Fruit fly (Drosophila melanogaster) whole organism, larva: ENCODE data around the gene gNacalpha.
A peak's percentile ranks its signal among the peaks of the same experiment; 100 is the strongest.

Experiments
- noc ChIP-seq: fragments of 200-800 bp; sonication (Bioruptor generic); optimal IDR thresholded peaks from 3 replicates; lab custom pipeline; 2019; ENCODE audit warnings: missing biosample characterization, mild to moderate bottlenecking, missing genetic modification characterization, moderate library complexity

Gene gNacalpha

dm6 chr2L:1063695-1064094 lies 26.6 kb downstream of the gNacalpha start:
- no peak for TF ChIP-seq noc (tag; lab: Kevin White, UChicago)

- no peak for TF ChIP-seq noc (tag; lab: Kevin White, UChicago)
Measured at dm6 chr2L:1064544-1064943, 27.5 kb downstream of the gNacalpha start.

dm6 chr2L:1065038-1065437 lies 28.0 kb downstream of the gNacalpha start:
- TF ChIP-seq noc (tag; lab: Kevin White, UChicago) = no peak

dm6 chr2L:1066330-1066729 lies 29.3 kb downstream of the gNacalpha start:
- TF ChIP-seq noc (tag; lab: Kevin White, UChicago) = no peak

DNA sequence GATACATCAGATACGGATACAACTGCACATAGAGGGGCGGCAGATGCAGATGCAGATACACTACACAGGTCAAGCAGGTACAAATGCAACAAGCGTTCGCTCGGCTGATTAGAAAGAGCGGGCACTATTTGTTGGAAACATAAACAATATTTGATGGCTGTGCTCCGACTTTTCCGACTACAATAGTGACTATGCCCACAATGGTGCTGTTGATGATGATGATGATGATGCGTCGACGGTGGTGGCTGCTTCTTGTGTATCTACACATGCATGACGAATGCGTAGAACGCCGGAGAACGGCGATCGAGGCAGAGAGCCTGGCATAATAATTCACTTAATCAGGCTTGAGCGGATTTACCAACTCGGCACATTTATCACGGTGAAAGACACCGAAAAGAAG lies 31.0 kb downstream of the gNacalpha start:
- TF ChIP-seq noc (tag; lab: Kevin White, UChicago) = no peak

DNA sequence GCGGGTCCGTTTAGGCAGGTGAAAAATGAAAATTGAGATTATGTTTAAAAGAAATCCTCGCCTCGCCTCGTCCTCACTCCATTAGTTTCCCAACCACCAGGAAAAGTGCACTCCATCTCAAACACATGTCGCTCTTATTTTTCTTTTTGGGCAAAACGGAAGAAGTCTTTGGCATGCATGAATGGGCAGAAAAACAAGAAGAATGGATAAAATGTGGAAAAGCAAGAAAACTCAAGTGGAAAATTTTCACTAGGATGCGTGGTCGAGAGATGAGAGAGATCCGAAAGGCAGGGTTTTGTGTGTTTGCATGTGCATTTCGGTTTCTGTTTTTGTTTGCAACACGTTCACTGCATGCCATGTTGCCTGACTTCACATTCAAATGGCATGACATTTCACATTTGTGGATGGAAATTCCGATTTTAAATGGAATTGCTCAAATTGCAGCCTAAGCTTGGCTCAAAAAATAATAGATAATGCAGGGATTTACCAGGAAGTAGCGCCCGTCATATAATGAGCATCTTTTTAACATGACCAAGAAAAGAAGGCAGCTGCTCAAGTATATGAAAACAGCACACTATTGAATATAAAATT lies 31.6 kb downstream of the gNacalpha start:
- no peak for TF ChIP-seq noc (tag; lab: Kevin White, UChicago)

DNA sequence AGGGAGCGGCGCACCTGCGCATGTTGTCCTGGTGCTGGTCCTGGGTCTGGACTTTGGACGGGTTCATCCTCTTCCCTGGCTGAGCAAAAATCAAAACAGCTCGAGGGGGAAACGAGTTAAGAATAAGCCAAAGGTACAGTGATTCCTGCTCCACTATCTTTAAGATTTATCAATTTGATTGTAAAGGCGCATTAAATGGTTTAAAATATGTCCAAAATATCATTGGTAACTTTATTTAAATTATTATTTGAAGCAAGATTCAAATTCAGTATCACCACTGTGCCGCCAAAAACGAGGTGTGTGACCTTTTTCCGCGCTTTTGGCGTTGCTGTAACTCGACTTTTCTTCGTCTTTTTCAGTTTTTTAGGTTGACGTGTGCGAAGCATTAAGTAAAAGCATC lies 32.4 kb downstream of the gNacalpha start:
- TF ChIP-seq noc (tag; lab: Kevin White, UChicago) = no peak

DNA sequence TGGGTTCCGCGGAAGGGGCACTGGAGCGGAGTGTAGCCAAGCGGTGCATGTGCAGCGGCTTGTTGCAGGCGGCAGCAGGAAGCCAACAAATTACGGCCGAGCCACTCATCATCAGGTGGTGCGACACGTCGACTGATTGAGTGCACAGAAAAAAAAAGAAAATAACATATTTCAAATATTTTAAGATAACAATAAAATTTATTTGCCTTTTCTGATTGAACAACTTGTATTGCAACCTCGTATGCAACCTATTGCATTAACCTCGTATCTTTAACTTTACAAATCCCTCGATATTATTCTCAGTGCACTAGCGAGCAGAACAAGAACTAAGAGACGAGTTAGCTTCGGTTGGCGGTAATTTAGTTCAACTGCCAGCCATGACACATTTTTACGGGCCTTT lies 33.3 kb downstream of the gNacalpha start:
- no peak for TF ChIP-seq noc (tag; lab: Kevin White, UChicago)

dm6 chr2L:1070941-1071340 lies 33.9 kb downstream of the gNacalpha start:
- TF ChIP-seq noc (tag; lab: Kevin White, UChicago) = peak; percentile 24

DNA sequence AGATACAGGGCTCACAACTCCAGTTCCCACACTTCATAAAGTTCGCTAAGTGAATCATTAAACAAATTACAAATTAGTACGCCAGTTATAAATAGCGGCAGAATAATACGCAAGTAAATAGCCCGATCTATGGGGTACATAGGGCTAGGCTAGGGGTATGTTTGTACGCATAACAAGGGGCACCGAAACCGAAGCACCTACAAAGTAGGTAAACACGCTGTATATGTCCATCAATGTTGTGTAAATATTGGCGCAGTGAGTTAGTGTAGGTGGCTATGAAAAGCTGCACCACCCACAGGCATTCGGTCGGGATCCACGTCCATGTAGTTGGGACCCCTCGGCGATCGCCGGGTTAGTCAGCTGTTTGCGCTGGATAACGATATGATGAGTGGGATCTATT lies 35.1 kb downstream of the gNacalpha start:
- peak; percentile 47 for TF ChIP-seq noc (tag; lab: Kevin White, UChicago)

DNA sequence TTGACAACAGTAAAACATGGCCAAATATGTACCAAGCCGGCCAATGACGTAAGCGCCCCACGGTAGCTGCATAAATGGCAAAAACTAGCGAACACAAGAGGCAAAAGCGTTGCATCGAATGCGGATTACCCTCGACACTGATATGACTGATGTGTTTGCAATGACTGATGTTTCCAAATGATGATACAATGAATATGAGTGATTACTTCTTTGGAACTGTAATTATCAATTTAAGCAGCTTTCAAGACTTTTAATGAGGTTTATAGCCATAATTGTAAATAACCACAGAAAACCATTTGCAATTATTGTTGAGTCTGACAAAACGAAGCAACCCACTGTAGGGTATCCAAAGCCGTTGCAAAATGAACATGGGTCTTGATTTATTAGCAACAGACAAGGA lies 36.5 kb downstream of the gNacalpha start:
- TF ChIP-seq noc (tag; lab: Kevin White, UChicago) = peak; percentile 35

dm6 chr2L:1074180-1074864 lies 37.3 kb downstream of the gNacalpha start:
- TF ChIP-seq noc (tag; lab: Kevin White, UChicago) = peak; percentile 54

DNA sequence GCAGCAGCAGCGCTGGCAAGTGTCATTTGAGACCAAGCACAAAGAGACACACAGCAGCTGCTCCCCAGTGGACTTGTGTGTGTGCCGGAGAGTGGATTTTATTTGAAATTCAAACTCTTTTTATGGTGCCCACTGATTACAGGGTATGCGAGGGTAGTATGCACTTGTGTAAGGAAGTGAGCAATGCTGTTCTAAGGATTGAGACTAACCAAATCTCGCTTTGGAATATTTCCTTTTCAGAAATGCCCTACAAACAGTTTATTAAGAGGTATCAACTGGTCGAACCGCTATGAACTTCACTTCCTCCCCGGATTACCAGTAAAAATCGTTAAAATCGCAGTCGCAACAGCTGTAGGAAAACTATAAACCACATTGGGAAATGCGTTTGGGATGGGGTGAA lies 38.7 kb downstream of the gNacalpha start:
- no peak for TF ChIP-seq noc (tag; lab: Kevin White, UChicago)

DNA sequence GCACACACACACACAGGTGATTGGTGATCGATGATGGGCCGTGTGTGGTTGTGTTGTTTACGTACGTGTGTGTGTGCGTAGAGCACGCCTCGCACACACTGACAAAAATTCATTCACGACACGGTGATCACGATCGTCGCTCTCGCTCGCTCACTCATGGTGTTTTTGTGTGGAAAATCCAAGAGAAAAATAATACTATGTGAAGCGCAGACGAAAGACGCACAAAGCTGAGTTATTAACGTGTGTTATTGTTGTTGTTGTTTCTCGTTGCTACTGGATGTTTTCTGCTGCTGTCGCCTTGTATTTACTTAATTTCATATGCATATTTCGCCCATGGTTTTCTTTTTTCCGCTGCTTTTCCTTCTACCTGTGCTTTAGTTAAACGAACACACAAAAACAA lies 40.0 kb downstream of the gNacalpha start:
- no peak for TF ChIP-seq noc (tag; lab: Kevin White, UChicago)

- peak; percentile 61 for TF ChIP-seq noc (tag; lab: Kevin White, UChicago)
Measured at dm6 chr2L:1077469-1077993, 40.5 kb downstream of the gNacalpha start, which contains the start of the genes S and ast. S (minus strand) TSS chr2L:1077815. ast (plus strand) TSS chr2L:1077948.

DNA sequence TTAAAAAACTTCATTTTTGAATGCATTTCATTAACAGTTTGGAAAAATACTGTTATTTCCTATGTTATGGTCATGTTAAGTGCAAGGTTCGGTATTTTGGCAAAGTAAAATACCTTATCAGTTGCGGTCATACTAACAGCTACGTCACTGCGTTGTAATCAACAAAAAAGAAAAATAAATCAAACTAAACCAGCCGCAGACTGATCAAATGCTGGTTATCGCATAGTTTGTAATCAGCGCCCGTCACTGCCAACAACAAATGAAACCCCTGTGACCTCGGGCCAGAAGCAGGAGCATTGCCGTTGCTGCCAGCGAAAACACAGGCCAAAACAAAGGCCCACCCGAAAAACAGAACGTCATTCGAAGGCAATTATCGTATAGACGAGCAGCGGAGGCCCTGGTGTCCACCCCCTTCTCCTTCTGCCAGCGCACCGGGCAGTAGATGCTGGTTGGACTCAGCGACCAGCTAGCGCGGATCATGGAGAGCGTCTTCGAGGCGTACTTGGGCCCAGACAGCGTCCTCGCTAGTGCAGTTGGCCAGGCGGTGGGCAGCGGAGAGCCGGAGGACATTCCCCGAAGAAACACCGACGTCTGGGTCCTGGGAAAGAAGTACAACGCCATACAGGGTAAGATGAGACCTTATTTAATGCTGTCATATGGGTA lies 43.9 kb downstream of the gNacalpha start, which contains the start of gene Atg4a:
Gene Atg4a, plus strand, starts transcription at position 110 of the 663 bp plus-strand sequence.
- no peak for TF ChIP-seq noc (tag; lab: Kevin White, UChicago)
